Worm (Caenorhabditis elegans) whole organism, L2 larva: ENCODE measurements around the gene F16B4.4.

Source experiments
- mdl-1 ChIP-seq, 2 experiments: fragments of 150-350 bp in 1 of 2; sonication (generic microtip) in 1 of 2; optimal IDR thresholded peaks; 2 replicates each; lab custom pipeline; 2017; ENCODE audit warnings: missing biosample characterization in 2 of 2, missing genetic modification characterization in 2 of 2
- nhr-10 ChIP-seq: sonication (generic microtip); optimal IDR thresholded peaks from 2 replicates; lab custom pipeline; 2017; ENCODE audit warnings: missing biosample characterization, missing genetic modification characterization
- unc-62 ChIP-seq: fragments of 150-350 bp; optimal IDR thresholded peaks from 2 replicates; lab custom pipeline; 2014; ENCODE audit warnings: missing biosample characterization, missing genetic modification reagents, missing genetic modification characterization
- ztf-11 ChIP-seq: sonication (generic microtip); optimal IDR thresholded peaks from 2 replicates; lab custom pipeline; 2017; ENCODE audit warnings: missing biosample characterization, missing genetic modification characterization

DNA sequence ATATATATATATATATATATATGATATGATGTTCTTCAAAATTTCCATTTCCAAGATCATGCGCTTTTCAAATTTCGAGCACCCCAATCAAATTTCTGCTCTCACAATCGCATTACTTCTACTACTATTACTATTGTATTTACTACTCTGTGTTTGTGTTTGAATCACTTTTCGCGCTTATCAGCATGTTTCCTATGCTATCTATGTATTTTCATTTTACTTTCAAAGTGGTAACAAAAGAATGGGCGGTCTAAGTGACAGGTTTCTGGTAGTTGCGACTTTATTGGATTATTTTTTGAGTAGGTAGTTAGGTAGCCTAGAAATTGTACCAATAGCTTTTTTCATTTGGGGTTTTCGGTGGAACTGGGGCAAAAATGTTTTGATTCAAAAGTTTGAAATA is 35.7 kb upstream of the F16B4.4 start:
- TF ChIP-seq nhr-10 (tag; lab: Kevin White, UChicago) = no peak
- no peak for TF ChIP-seq ztf-11 (tag; lab: Kevin White, UChicago)
- TF ChIP-seq mdl-1 (tag; optimal IDR thresholded peaks at IDR 0.05; lab: Kevin White, UChicago) = no peak
- no peak for TF ChIP-seq unc-62 (GFP tag; lab: Kevin White, UChicago)
